Worm (Caenorhabditis elegans) whole organism, L4/young adult: Measurements from ENCODE around the gene Y59C2A.1.
"Not testable (repeated sequence)": the region's sequence is repeated elsewhere in the genome, so short reads cannot be mapped to it uniquely, and the experiment has no call there.

Experiments
- W03F9.2 ChIP-seq: fragments of 150-350 bp; optimal IDR thresholded peaks from 2 replicates; lab custom pipeline; 2014; ENCODE audit warnings: missing biosample characterization, missing genetic modification characterization
- dao-5 ChIP-seq: sonication (generic microtip); optimal IDR thresholded peaks from 2 replicates; lab custom pipeline; 2016; ENCODE audit warnings: missing genotype, missing genetic modification characterization, moderate library complexity, missing compliant biosample characterization
- him-1 ChIP-seq: sonication (generic microtip); optimal IDR thresholded peaks from 2 replicates; lab custom pipeline; 2016; ENCODE audit warnings: missing genotype, missing genetic modification reagents, missing genetic modification characterization, missing compliant biosample characterization

The Y59C2A.1 gene

DNA sequence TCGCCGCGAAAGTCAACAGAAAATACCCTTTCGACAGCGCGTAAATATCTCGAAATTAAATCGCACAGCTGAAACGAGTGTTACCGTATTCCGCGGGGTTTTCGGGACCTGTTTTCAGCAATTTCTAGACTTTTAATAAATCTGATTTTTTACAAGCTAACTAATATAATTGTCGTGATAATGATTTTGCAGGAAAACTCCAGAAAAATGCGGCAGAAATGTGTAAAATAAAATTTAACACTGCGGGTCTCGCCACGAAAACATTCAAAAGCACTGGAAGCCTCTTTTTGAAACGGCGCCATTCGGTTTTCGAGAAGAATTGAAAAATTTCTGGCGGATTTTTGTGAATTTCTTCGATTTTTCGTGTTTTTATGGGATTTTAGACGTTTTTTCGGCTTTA, 24.5 kb downstream of the Y59C2A.1 start, which contains the start of gene F54A3.6:
Gene F54A3.6, minus strand, starts transcription at position 42 of the 400 bp plus-strand sequence.
- not testable (repeated sequence) for TF ChIP-seq dao-5, him-1, W03F9.2 (tag; lab: Kevin White, UChicago)

DNA sequence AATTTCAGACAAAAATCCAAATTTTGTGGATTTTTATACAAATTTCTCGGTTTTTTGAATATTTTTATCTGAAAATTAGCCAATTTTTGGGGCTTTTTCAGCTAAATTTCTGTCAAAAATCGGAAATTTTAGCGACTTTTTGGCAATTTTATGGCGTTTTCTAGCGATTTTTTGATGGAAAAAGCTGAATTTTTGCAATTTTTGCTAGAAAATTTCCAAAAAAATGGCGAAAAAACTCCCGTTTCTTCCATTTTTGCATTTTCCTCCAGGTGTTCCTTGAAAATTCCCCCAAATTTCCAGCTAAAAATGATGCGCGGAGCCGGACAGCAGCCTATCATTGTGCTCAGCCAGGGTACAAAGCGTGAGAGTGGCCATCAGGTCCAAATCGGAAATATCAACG, 25.3 kb downstream of the Y59C2A.1 start, which contains the start of gene cct-3:
Gene cct-3, plus strand, starts transcription at position 301 of the 400 bp plus-strand sequence.
- TF ChIP-seq him-1 (tag; lab: Kevin White, UChicago) (no peak), W03F9.2 (tag; lab: Kevin White, UChicago) (no peak), dao-5 (tag; lab: Kevin White, UChicago) (no peak)

ce11 chrII:2236352-2236751, 28.4 kb downstream of the Y59C2A.1 start:
- TF ChIP-seq dao-5 (tag; lab: Kevin White, UChicago), result no peak
- no peak for TF ChIP-seq W03F9.2 (tag; lab: Kevin White, UChicago)
- no peak for TF ChIP-seq him-1 (tag; lab: Kevin White, UChicago)

DNA sequence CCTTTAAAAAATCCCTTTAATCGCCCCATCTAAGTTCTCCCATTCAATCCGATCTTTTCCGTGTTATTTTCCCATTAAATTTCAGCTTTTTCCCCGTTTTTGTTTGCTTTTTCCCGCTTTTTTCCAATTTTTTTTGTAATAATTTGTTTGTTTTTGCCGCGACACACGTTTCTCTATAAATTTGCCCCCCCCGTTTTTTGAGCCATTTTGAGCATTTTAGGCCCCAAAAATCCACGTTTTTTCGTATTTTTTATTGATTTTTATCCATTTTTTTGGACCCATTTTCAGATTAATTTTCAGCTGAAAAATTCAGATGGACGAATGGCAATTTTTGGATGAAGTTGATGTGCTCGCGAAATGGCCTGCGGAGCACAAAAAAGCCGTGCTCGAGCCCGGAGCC, 35.4 kb downstream of the Y59C2A.1 start, which contains the start of gene F54A3.2:
Gene F54A3.2, plus strand, starts transcription at position 301 of the 400 bp plus-strand sequence.
- TF ChIP-seq W03F9.2 (tag; lab: Kevin White, UChicago), result no peak

DNA sequence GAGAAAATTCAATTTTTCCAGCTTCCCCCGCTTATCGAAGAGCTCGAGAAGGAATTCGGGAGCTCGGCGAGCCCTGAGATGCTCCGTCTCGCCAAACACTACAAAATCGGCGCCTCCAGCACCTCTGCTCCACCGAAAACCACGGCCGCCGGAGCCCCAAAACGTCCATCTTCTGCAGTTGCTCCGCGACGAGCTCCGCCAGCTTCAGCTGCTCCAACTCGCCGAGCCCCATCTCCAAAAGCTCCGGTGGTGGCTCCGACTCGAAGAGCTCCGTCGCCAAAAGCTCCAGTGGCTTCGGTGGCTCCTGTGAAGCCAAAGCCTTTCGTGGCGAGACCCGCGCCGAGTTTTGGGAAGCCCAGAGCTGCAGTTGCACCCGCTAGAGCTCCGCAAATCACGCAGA, 43.7 kb downstream of the Y59C2A.1 start:
- TF ChIP-seq him-1 (tag; lab: Kevin White, UChicago) (no peak), dao-5 (tag; lab: Kevin White, UChicago) (no peak), W03F9.2 (tag; lab: Kevin White, UChicago) (no peak)

DNA sequence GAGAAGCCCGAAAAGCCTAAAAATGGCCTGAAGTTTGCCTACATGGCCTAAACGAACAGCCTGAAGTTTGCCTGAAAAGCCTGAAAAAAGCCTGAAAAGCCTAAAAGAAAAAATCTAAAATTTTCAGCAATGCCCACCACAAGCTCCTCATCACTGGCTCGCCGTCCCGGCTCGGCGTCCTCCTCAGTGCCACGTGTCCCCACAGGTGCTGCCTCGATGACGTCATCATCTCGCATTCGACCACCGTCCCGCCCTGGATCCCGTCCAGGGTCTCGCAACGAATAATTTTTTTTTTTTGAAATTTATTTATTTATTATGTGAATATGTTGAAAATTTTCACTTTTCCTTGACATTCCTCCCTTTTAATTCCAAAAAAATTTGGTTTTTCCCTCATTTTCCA, 45.8 kb downstream of the Y59C2A.1 start:
- TF ChIP-seq dao-5 (tag; lab: Kevin White, UChicago) (no peak), him-1 (tag; lab: Kevin White, UChicago) (no peak), W03F9.2 (tag; lab: Kevin White, UChicago) (no peak)

DNA sequence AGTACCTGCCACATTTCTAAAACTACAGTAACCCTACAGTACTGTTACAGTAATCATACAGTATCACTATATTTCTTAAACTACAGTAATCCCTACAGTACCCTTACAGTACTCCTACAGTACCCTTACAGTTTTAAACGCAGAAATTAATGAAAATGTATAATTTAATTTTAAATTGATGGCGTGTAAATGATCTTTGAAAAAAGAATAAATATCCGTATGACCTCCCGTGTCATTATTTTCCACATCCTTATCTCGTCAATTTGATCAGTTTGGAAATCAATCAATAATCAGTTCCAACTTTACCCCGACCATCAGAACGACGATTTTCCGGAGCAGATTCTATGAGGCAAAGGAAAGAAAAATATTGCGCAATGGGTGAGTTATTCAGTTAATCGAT, 46.9 kb downstream of the Y59C2A.1 start, which contains the start of gene K09F6.3:
Gene K09F6.3, plus strand, starts transcription at position 301 of the 400 bp plus-strand sequence.
- TF ChIP-seq W03F9.2, dao-5, him-1 (tag; lab: Kevin White, UChicago): not testable (repeated sequence)
